Fruit fly (Drosophila melanogaster) whole organism, embryonic: Measurements from ENCODE around the gene CG14947.

Source experiments
- Ada2b ChIP-seq: fragments of 200-800 bp; sonication (Bioruptor generic); IDR thresholded peaks from 2 replicates; pipeline ENCODE4 v1.3.6; 2022; ENCODE audit warnings: missing biosample characterization, missing genetic modification characterization
- Adf1 ChIP-seq: fragments of 200-800 bp; sonication (Bioruptor generic); IDR thresholded peaks from 2 replicates; pipeline ENCODE4 v1.3.6; 2022; ENCODE audit warnings: missing biosample characterization, missing genetic modification characterization
- Atf3 ChIP-seq: fragments of 200-800 bp; sonication (Bioruptor generic); optimal IDR thresholded peaks from 3 replicates; lab custom pipeline; 2016; ENCODE audit warnings: missing biosample characterization, missing genetic modification characterization
- CG14710 ChIP-seq: fragments of 200-800 bp; sonication (Bioruptor generic); optimal IDR thresholded peaks from 3 replicates; lab custom pipeline; 2019; ENCODE audit warnings: missing biosample characterization, mild to moderate bottlenecking, missing genetic modification characterization, moderate library complexity
- CG17385 ChIP-seq: fragments of 200-800 bp; sonication (Bioruptor generic); optimal IDR thresholded peaks from 3 replicates; lab custom pipeline; 2018; ENCODE audit warnings: missing biosample characterization, mild to moderate bottlenecking, missing genetic modification characterization
- CG18262 ChIP-seq: fragments of 200-800 bp; optimal IDR thresholded peaks from 3 replicates; lab custom pipeline; 2019; ENCODE audit warnings: missing biosample characterization, mild to moderate bottlenecking, missing genetic modification characterization, moderate library complexity
- CG2712 ChIP-seq: fragments of 200-800 bp; optimal IDR thresholded peaks from 3 replicates; lab custom pipeline; 2019; ENCODE audit warnings: missing biosample characterization, mild to moderate bottlenecking, missing genetic modification characterization, moderate library complexity
- CG31441 ChIP-seq: fragments of 200-800 bp; sonication (Bioruptor generic); IDR thresholded peaks from 2 replicates; pipeline ENCODE4 v1.3.6; 2022; ENCODE audit warnings: missing biosample characterization, missing genetic modification characterization
- CG3281 ChIP-seq: fragments of 200-800 bp; sonication (Bioruptor generic); optimal IDR thresholded peaks from 3 replicates; lab custom pipeline; 2017; ENCODE audit warnings: missing biosample characterization, mild to moderate bottlenecking, missing genetic modification characterization
- CG42726 ChIP-seq: fragments of 200-800 bp; sonication (Bioruptor generic); IDR thresholded peaks from 2 replicates; pipeline ENCODE4 v1.3.6; 2022; ENCODE audit warnings: missing biosample characterization, missing genetic modification characterization; ENCODE audit not compliant: partially characterized antibody
- CG4282 ChIP-seq: fragments of 200-800 bp; sonication (Bioruptor generic); optimal IDR thresholded peaks from 2 replicates; lab custom pipeline; 2016; ENCODE audit warnings: missing biosample characterization, missing genetic modification characterization
- CG4328 ChIP-seq: fragments of 200-800 bp; sonication (Bioruptor generic); optimal IDR thresholded peaks from 3 replicates; lab custom pipeline; 2017; ENCODE audit warnings: missing biosample characterization, missing genetic modification reagents, missing genetic modification characterization
- CG5180 ChIP-seq: fragments of 200-800 bp; sonication (Bioruptor generic); optimal IDR thresholded peaks from 3 replicates; lab custom pipeline; 2017; ENCODE audit warnings: missing biosample characterization, missing genetic modification characterization, mild to moderate bottlenecking, moderate library complexity, missing genetic modification reagents
- CG6689 ChIP-seq: fragments of 200-800 bp; sonication (Bioruptor generic); IDR thresholded peaks from 2 replicates; pipeline ENCODE4 v1.3.6; 2022; ENCODE audit warnings: missing biosample characterization, missing genetic modification characterization
- CG7271 ChIP-seq: fragments of 200-800 bp; sonication (Bioruptor generic); optimal IDR thresholded peaks from 2 replicates; lab custom pipeline; 2018; ENCODE audit warnings: missing biosample characterization, mild to moderate bottlenecking, missing genetic modification characterization, moderate library complexity
- CG8089 ChIP-seq: fragments of 200-800 bp; sonication (Bioruptor generic); optimal IDR thresholded peaks from 3 replicates; lab custom pipeline; 2016; ENCODE audit warnings: missing biosample characterization, missing genetic modification characterization
- CG8290 ChIP-seq, 3 experiments: fragments of 200-800 bp; sonication (Bioruptor generic); optimal IDR thresholded peaks; 2 replicates each; lab custom pipeline; 2016 to 2019; ENCODE audit warnings: missing biosample characterization in 3 of 3, missing genetic modification characterization in 3 of 3, mild to moderate bottlenecking in 2 of 3, moderate library complexity in 1 of 3
- D ChIP-seq, 2 experiments: fragments of 200-800 bp in 1 of 2; fragments of >200 bp in 1 of 2; sonication (Bioruptor generic) in 1 of 2; optimal IDR thresholded peaks; 2 replicates in 1 of 2; 3 replicates in 1 of 2; lab custom pipeline; 2017; ENCODE audit warnings: mild to moderate bottlenecking in 1 of 2, missing biosample characterization in 1 of 2, missing genetic modification characterization in 1 of 2, missing genetic modification reagents in 1 of 2
- Ets65A ChIP-seq: fragments of 200-800 bp; sonication (Bioruptor generic); peaks from one replicate; lab custom pipeline; 2016; ENCODE audit warnings: missing biosample characterization, missing genetic modification characterization
- HHEX ChIP-seq: fragments of 200-800 bp; sonication (Bioruptor generic); optimal IDR thresholded peaks from 3 replicates; lab custom pipeline; 2017; ENCODE audit warnings: missing biosample characterization, mild to moderate bottlenecking, missing genetic modification characterization, missing genetic modification reagents
- HLH4C ChIP-seq: fragments of 200-800 bp; sonication (Bioruptor generic); IDR thresholded peaks from 3 replicates; pipeline ENCODE4 v1.3.6; 2022; ENCODE audit warnings: missing biosample characterization, missing genetic modification characterization; ENCODE audit not compliant: partially characterized antibody
- MBD-R2 ChIP-seq: fragments of 200-800 bp; sonication (Bioruptor generic); IDR thresholded peaks from 2 replicates; pipeline ENCODE4 v1.3.6; 2022; ENCODE audit warnings: missing biosample characterization, missing genetic modification characterization
- Max ChIP-seq: fragments of 200-800 bp; sonication (Bioruptor generic); optimal IDR thresholded peaks from 2 replicates; lab custom pipeline; 2016; ENCODE audit warnings: missing biosample characterization, mild to moderate bottlenecking, missing genetic modification characterization
- Mrtf ChIP-seq: fragments of 200-800 bp; sonication (Bioruptor generic); IDR thresholded peaks from 3 replicates; pipeline ENCODE4 v1.3.6; 2022; ENCODE audit warnings: missing biosample characterization, missing genetic modification characterization
- Side ChIP-seq: fragments of 200-800 bp; sonication (Bioruptor generic); optimal IDR thresholded peaks from 2 replicates; lab custom pipeline; 2016; ENCODE audit warnings: missing biosample characterization, missing genetic modification characterization
- TFAM ChIP-seq: fragments of 200-800 bp; sonication (Bioruptor generic); optimal IDR thresholded peaks from 2 replicates; lab custom pipeline; 2017; ENCODE audit warnings: missing biosample characterization, missing genetic modification characterization, inconsistent platforms
- Tbp ChIP-seq: fragments of >200 bp; optimal IDR thresholded peaks from 2 replicates; lab custom pipeline; 2018; ENCODE audit warnings: missing biosample characterization, missing genetic modification characterization
- Trl ChIP-seq, 3 experiments: fragments of >200 bp in 2 of 3; fragments of 200-800 bp in 1 of 3; sonication (Bioruptor generic) in 1 of 3; optimal IDR thresholded peaks; 2 replicates in 1 of 3; 3 replicates in 2 of 3; lab custom pipeline; 2016 to 2017; ENCODE audit warnings: missing biosample characterization in 1 of 3, missing genetic modification characterization in 1 of 3
- Usf ChIP-seq: fragments of 200-800 bp; sonication (Bioruptor generic); optimal IDR thresholded peaks from 2 replicates; lab custom pipeline; 2017; ENCODE audit warnings: missing genotype, missing biosample characterization, missing genetic modification characterization
- bcd ChIP-seq: fragments of 200-800 bp; sonication (Bioruptor generic); optimal IDR thresholded peaks from 2 replicates; lab custom pipeline; 2017; ENCODE audit warnings: missing biosample characterization, mild to moderate bottlenecking, missing genetic modification characterization
- chif ChIP-seq, 2 experiments: fragments of 200-800 bp; sonication (Bioruptor generic); optimal IDR thresholded peaks; 3 replicates each; lab custom pipeline; 2016; ENCODE audit warnings: missing biosample characterization in 2 of 2, missing genetic modification characterization in 2 of 2
- corto ChIP-seq: fragments of 200-800 bp; sonication (Bioruptor generic); optimal IDR thresholded peaks from 2 replicates; lab custom pipeline; 2016; ENCODE audit warnings: missing biosample characterization, mild to moderate bottlenecking, missing genetic modification characterization, moderate library complexity
- exex ChIP-seq: fragments of 200-800 bp; sonication (Bioruptor generic); optimal IDR thresholded peaks from 4 replicates; lab custom pipeline; 2018; ENCODE audit warnings: missing biosample characterization, mild to moderate bottlenecking, missing genetic modification characterization, moderate library complexity
- gfzf ChIP-seq: fragments of 200-800 bp; sonication (Bioruptor generic); optimal IDR thresholded peaks from 2 replicates; lab custom pipeline; 2016; ENCODE audit warnings: missing biosample characterization, mild to moderate bottlenecking, missing genetic modification characterization, moderate library complexity
- lola ChIP-seq, 3 experiments: fragments of >200 bp in 2 of 3; fragments of 200-800 bp in 1 of 3; sonication (Bioruptor generic) in 1 of 3; optimal IDR thresholded peaks; 2 replicates each; lab custom pipeline; 2017 to 2019; ENCODE audit warnings: missing biosample characterization in 3 of 3, missing genetic modification characterization in 3 of 3, mild to moderate bottlenecking in 1 of 3, moderate library complexity in 1 of 3
- nmo ChIP-seq: fragments of 200-800 bp; sonication (Bioruptor generic); optimal IDR thresholded peaks from 2 replicates; lab custom pipeline; 2018; ENCODE audit warnings: missing biosample characterization, mild to moderate bottlenecking, missing genetic modification characterization, moderate library complexity
- ranshi ChIP-seq: fragments of 200-800 bp; sonication (Bioruptor generic); IDR thresholded peaks from 2 replicates; pipeline ENCODE4 v1.3.6; 2022; ENCODE audit warnings: missing biosample characterization, missing genetic modification characterization
- sens ChIP-seq: fragments of 200-800 bp; sonication (Bioruptor generic); peaks from one replicate; lab custom pipeline; 2016; ENCODE audit warnings: missing biosample characterization, missing genetic modification characterization
- stc ChIP-seq: fragments of 200-800 bp; sonication (Bioruptor generic); IDR thresholded peaks from 2 replicates; pipeline ENCODE4 v1.3.6; 2022; ENCODE audit warnings: missing biosample characterization, missing genetic modification characterization
- vvl ChIP-seq: fragments of 200-800 bp; sonication (Bioruptor generic); IDR thresholded peaks from 2 replicates; pipeline ENCODE4 v1.3.6; 2022; ENCODE audit warnings: missing biosample characterization, missing genetic modification characterization
- yki ChIP-seq: fragments of >200 bp; optimal IDR thresholded peaks from 3 replicates; lab custom pipeline; 2018

The CG14947 gene

dm6 chr2L:12108779-12109564 is 33.1 kb downstream of the CG14947 start, which contains the start of the genes Rab6 and Phae1 (continued):
- TF ChIP-seq stc (GFP tag; lab: Robert Waterston, UW) (no peak; the same call in 1 of the 2 replicates), MBD-R2 (GFP tag; lab: Robert Waterston, UW) (peak; percentile 44; the same call in 1 of the 2 replicates), Ada2b (GFP tag; lab: Robert Waterston, UW) (no peak), CG5180 (no peak), TFAM (GFP tag; lab: Kevin White, UChicago) (no peak), CG8089 (GFP tag; lab: Kevin White, UChicago) (no peak), ranshi (GFP tag; lab: Robert Waterston, UW) (no peak), CG7271 (tag; lab: Kevin White, UChicago) (no peak), Max (GFP tag; lab: Kevin White, UChicago) (no peak), Usf (no peak), chif (GFP tag; optimal IDR thresholded peaks at IDR 0.05; lab: Kevin White, UChicago) (no peak), bcd (GFP tag; lab: Kevin White, UChicago) (no peak), Atf3 (GFP tag; lab: Kevin White, UChicago) (no peak), HHEX (GFP tag; lab: Kevin White, UChicago) (no peak)

dm6 chr2L:12110810-12111209 is 34.9 kb downstream of the CG14947 start, which contains the start of gene Phae2:
Gene Phae2 (plus strand): TSS chr2L:12111110.
- TF ChIP-seq yki (no peak), exex (peak; percentile 50), CG42726 (0 out of 2 replicates have a peak, but pooled peaks have one; percentile 6)

- no peak for TF ChIP-seq Ets65A
- TF ChIP-seq corto (GFP tag; lab: Kevin White, UChicago) = peak; percentile 14
Observed at dm6 chr2L:12112943-12113557, 37.1 kb downstream of the CG14947 start.

dm6 chr2L:12114159-12114558 is 38.3 kb downstream of the CG14947 start, which contains the start of gene CG17211:
Gene CG17211 (plus strand): TSS chr2L:12114360.
- TF ChIP-seq D (optimal IDR thresholded peaks at IDR 0.05; lab: Kevin White, UChicago) (no peak), D (GFP tag; optimal IDR thresholded peaks at IDR 0.05; lab: Kevin White, UChicago) (no peak), CG6689 (no peak), lola (GFP tag; optimal IDR thresholded peaks at IDR 0.05; lab: Kevin White, UChicago) (no peak), CG5180 (peak; percentile 92), gfzf (no peak), sens (peak; percentile 29), Trl (optimal IDR thresholded peaks at IDR 0.05; lab: Kevin White, UChicago) (peak in 1 of 2 experiments; percentile 17), Trl (GFP tag; optimal IDR thresholded peaks at IDR 0.05; lab: Kevin White, UChicago) (no peak)

dm6 chr2L:12115809-12116208 is 39.9 kb downstream of the CG14947 start:
- TF ChIP-seq CG31441 (GFP tag; lab: Robert Waterston, UW) = 0 out of 2 replicates have a peak, but pooled peaks have one; percentile 31
- no peak for TF ChIP-seq Side (GFP tag; lab: Kevin White, UChicago)
- TF ChIP-seq nmo = peak; percentile 21
- no peak for TF ChIP-seq HLH4C (GFP tag; lab: Robert Waterston, UW)
- no peak for TF ChIP-seq Adf1 (GFP tag; lab: Robert Waterston, UW)
- TF ChIP-seq CG8290 (GFP tag; optimal IDR thresholded peaks at IDR 0.05; lab: Kevin White, UChicago) = no peak
- no peak for TF ChIP-seq CG8290 (tag; optimal IDR thresholded peaks at IDR 0.05; lab: Kevin White, UChicago)
- TF ChIP-seq Mrtf (GFP tag; lab: Robert Waterston, UW) = no peak
- peak; percentile 33 for TF ChIP-seq CG14710 (tag; lab: Kevin White, UChicago)
- TF ChIP-seq CG4282 = no peak
- peak in 1 of 3 experiments; percentile 31 for TF ChIP-seq lola (GFP tag; optimal IDR thresholded peaks at IDR 0.05; lab: Kevin White, UChicago)
- TF ChIP-seq vvl (GFP tag; lab: Robert Waterston, UW) = no peak
- peak; percentile 61 for TF ChIP-seq CG2712 (tag; lab: Kevin White, UChicago)
- no peak for TF ChIP-seq CG17385 (GFP tag; lab: Kevin White, UChicago)
- TF ChIP-seq CG3281 (GFP tag; lab: Kevin White, UChicago) = no peak
- TF ChIP-seq CG18262 = peak; percentile 58
- TF ChIP-seq CG4328 (GFP tag; lab: Kevin White, UChicago) = no peak
- no peak for TF ChIP-seq Tbp (GFP tag; lab: Kevin White, UChicago)
